Fruit fly (Drosophila melanogaster) whole organism, adult: ENCODE measurements around the gene CG4619.

ENCODE experiments used
- CG11617 ChIP-seq: fragments of 200-800 bp; sonication (Bioruptor generic); optimal IDR thresholded peaks from 2 replicates; lab custom pipeline; 2017; ENCODE audit warnings: mild to moderate bottlenecking, missing biosample characterization, missing genetic modification reagents, missing genetic modification characterization
- CG1620 ChIP-seq: fragments of 200-800 bp; sonication (Bioruptor generic); optimal IDR thresholded peaks from 2 replicates; lab custom pipeline; 2016; ENCODE audit warnings: missing biosample characterization, missing genetic modification characterization
- CG33017 ChIP-seq: fragments of 200-800 bp; sonication (Bioruptor generic); optimal IDR thresholded peaks from 2 replicates; lab custom pipeline; 2018; ENCODE audit warnings: missing biosample characterization, mild to moderate bottlenecking, missing genetic modification characterization, moderate library complexity
- CG5204 ChIP-seq: fragments of 200-800 bp; sonication (Bioruptor generic); optimal IDR thresholded peaks from 2 replicates; lab custom pipeline; 2016; ENCODE audit warnings: missing biosample characterization, missing genetic modification characterization
- Clk ChIP-seq: fragments of 200-800 bp; sonication (Bioruptor generic); optimal IDR thresholded peaks from 2 replicates; lab custom pipeline; 2017; ENCODE audit warnings: missing biosample characterization, missing genetic modification characterization
- Crg-1 ChIP-seq: fragments of 200-800 bp; sonication (Bioruptor generic); optimal IDR thresholded peaks from 2 replicates; lab custom pipeline; 2016; ENCODE audit warnings: missing biosample characterization, missing genetic modification characterization
- Hr96 ChIP-seq: fragments of 200-800 bp; sonication (Bioruptor generic); optimal IDR thresholded peaks from 2 replicates; lab custom pipeline; 2016; ENCODE audit warnings: missing biosample characterization, missing genetic modification characterization
- Mnt ChIP-seq: fragments of 200-800 bp; sonication (Bioruptor generic); optimal IDR thresholded peaks from 2 replicates; lab custom pipeline; 2016; ENCODE audit warnings: missing biosample characterization, mild to moderate bottlenecking, missing genetic modification characterization
- bab1 ChIP-seq: fragments of 200-800 bp; sonication (Bioruptor generic); optimal IDR thresholded peaks from 3 replicates; lab custom pipeline; 2019; ENCODE audit warnings: missing biosample characterization, mild to moderate bottlenecking, missing genetic modification characterization, moderate library complexity
- cic ChIP-seq: fragments of 200-800 bp; sonication (Bioruptor generic); optimal IDR thresholded peaks from 2 replicates; lab custom pipeline; 2017; ENCODE audit warnings: missing biosample characterization, mild to moderate bottlenecking, missing genetic modification characterization, moderate library complexity
- cnc ChIP-seq, 2 experiments: fragments of >200 bp; optimal IDR thresholded peaks; 2 replicates each; lab custom pipeline; 2017
- kay ChIP-seq: fragments of 200-800 bp; sonication (Bioruptor generic); peaks from one replicate; lab custom pipeline; 2016; ENCODE audit warnings: missing biosample characterization, missing genetic modification characterization, borderline replicate concordance
- tj ChIP-seq: fragments of 200-800 bp; sonication (Bioruptor generic); optimal IDR thresholded peaks from 3 replicates; lab custom pipeline; 2017; ENCODE audit warnings: missing biosample characterization, mild to moderate bottlenecking, missing genetic modification characterization, moderate library complexity

DNA sequence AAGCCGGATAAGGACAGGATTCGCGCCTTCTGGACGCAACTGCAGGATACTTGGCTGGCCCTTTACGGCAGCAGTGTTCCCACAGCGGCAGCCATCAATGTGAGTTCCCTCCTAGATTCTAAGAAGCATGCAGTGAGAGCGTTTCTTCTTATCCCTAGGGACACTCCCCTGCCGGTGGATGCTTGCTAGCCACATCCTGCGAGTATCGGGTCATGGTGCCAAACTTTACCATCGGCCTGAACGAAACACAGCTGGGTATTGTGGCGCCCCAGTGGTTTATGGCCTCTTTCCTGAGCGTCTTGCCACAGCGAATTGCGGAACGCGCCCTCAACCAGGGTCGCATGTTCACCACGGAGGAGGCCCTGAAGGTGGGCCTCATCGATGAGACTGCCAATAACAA is 19.4 kb upstream of the CG4619 start:
- no peak for TF ChIP-seq cnc (optimal IDR thresholded peaks at IDR 0.05; lab: Kevin White, UChicago)
- TF ChIP-seq cic (GFP tag; lab: Kevin White, UChicago), result no peak
- no peak for TF ChIP-seq CG33017 (tag; lab: Kevin White, UChicago)
- TF ChIP-seq kay (GFP tag; lab: Kevin White, UChicago), result no peak
- TF ChIP-seq CG5204, result no peak
- no peak for TF ChIP-seq Clk
- TF ChIP-seq CG1620 (GFP tag; lab: Kevin White, UChicago), result no peak
- TF ChIP-seq Crg-1 (GFP tag; lab: Kevin White, UChicago), result no peak
- TF ChIP-seq Hr96 (GFP tag; lab: Kevin White, UChicago), result no peak
- TF ChIP-seq Mnt (GFP tag; lab: Kevin White, UChicago), result no peak
- no peak for TF ChIP-seq CG11617
- no peak for TF ChIP-seq bab1 (GFP tag; lab: Kevin White, UChicago)
- no peak for TF ChIP-seq tj
